Worm (Caenorhabditis elegans) whole organism, L4 larva: Measurements from ENCODE around the gene ZK856.6.

Experiments used
- ama-1 ChIP-seq: fragments of 150-350 bp; optimal IDR thresholded peaks from 2 replicates; lab custom pipeline; 2014; ENCODE audit warnings: inconsistent platforms, mixed read lengths
- dpl-1 ChIP-seq: fragments of 150-350 bp; optimal IDR thresholded peaks from 2 replicates; lab custom pipeline; 2014; ENCODE audit warnings: missing biosample characterization, missing genetic modification reagents, missing genetic modification characterization
- egl-27 ChIP-seq: sonication (generic microtip); optimal IDR thresholded peaks from 3 replicates; lab custom pipeline; 2017; ENCODE audit warnings: missing biosample characterization, missing genetic modification reagents, missing genetic modification characterization
- lir-3 ChIP-seq: sonication (generic microtip); optimal IDR thresholded peaks from 2 replicates; lab custom pipeline; 2016; ENCODE audit warnings: mild to moderate bottlenecking, missing genetic modification characterization, missing compliant biosample characterization
- lsy-2 ChIP-seq, 2 experiments: fragments of 150-350 bp in 1 of 2; sonication (generic microtip) in 1 of 2; optimal IDR thresholded peaks; 2 replicates each; lab custom pipeline; 2014 to 2017; ENCODE audit warnings: missing biosample characterization in 2 of 2, missing genetic modification characterization in 2 of 2
- mep-1 ChIP-seq: fragments of 150-350 bp; sonication (generic microtip); optimal IDR thresholded peaks from 3 replicates; lab custom pipeline; 2014; ENCODE audit warnings: missing biosample characterization, missing genetic modification characterization
- mxl-3 ChIP-seq: fragments of 200-800 bp; sonication (Bioruptor generic); optimal IDR thresholded peaks from 2 replicates; lab custom pipeline; 2018; ENCODE audit warnings: mild to moderate bottlenecking, missing genetic modification characterization, missing compliant biosample characterization
- nhr-11 ChIP-seq: fragments of 150-350 bp; optimal IDR thresholded peaks from 2 replicates; lab custom pipeline; 2014; ENCODE audit warnings: missing biosample characterization, missing genetic modification characterization
- nhr-28 ChIP-seq: fragments of 150-350 bp; optimal IDR thresholded peaks from 2 replicates; lab custom pipeline; 2014; ENCODE audit warnings: missing biosample characterization, missing genetic modification characterization
- unc-62 ChIP-seq, 3 experiments: fragments of 150-350 bp in 1 of 3; sonication (generic microtip); optimal IDR thresholded peaks in 2 of 3; peaks in 1 of 3; 1 replicate in 1 of 3; 2 replicates in 2 of 3; lab custom pipeline; 2014 to 2017; ENCODE audit warnings: missing biosample characterization in 3 of 3, missing genetic modification characterization in 3 of 3, missing genetic modification reagents in 3 of 3, missing genotype in 1 of 3

DNA sequence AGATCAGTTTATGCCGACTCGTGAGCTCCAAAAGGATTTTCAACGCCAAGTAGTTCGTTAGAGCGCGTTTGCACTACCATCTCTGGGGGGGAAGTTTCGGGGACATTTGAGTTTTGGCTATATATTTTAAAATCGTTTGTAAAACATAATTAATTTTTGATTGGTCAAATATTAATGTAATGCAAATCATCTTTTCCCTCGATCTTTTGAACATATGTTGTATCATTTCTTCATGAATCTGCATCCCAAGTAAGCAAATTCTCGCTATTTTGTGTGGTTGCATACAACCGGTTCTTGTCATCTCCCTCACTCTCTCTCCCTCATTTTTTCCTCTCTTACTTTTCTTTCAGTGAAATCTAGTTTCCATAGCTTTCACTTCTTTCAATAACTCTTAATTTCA lies 20.3 kb upstream of the ZK856.6 start:
- no peak for TF ChIP-seq ama-1
- TF ChIP-seq mxl-3 (GFP tag; lab: Kevin White, UChicago), result peak; percentile 24
- no peak for TF ChIP-seq lir-3 (tag; lab: Kevin White, UChicago)
- TF ChIP-seq unc-62 (GFP tag; optimal IDR thresholded peaks at IDR 0.05 in 1 of 2; lab: Kevin White, UChicago), result no peak
- TF ChIP-seq unc-62 (tag; optimal IDR thresholded peaks at IDR 0.05; lab: Kevin White, UChicago), result no peak
- peak in 1 of 2 experiments; percentile 64 for TF ChIP-seq lsy-2 (tag; optimal IDR thresholded peaks at IDR 0.05; lab: Kevin White, UChicago)
- TF ChIP-seq nhr-11 (tag; lab: Kevin White, UChicago), result peak; percentile 33
- TF ChIP-seq nhr-28 (tag; lab: Kevin White, UChicago), result peak; percentile 40
- no peak for TF ChIP-seq egl-27 (tag; lab: Kevin White, UChicago)
- TF ChIP-seq mep-1, result peak; percentile 63
- peak; percentile 27 for TF ChIP-seq dpl-1 (GFP tag; lab: Kevin White, UChicago)
